Fruit fly (Drosophila melanogaster) whole organism, prepupa: ENCODE data around the gene raskol.

Source experiments
- Blimp-1 ChIP-seq: fragments of 200-800 bp; sonication (Bioruptor generic); optimal IDR thresholded peaks from 3 replicates; lab custom pipeline; 2017; ENCODE audit warnings: missing biosample characterization, missing genetic modification characterization, mild to moderate bottlenecking, moderate library complexity, missing genetic modification reagents
- CG10669 ChIP-seq: fragments of 200-800 bp; sonication (Bioruptor generic); optimal IDR thresholded peaks from 3 replicates; lab custom pipeline; 2018; ENCODE audit warnings: missing biosample characterization, mild to moderate bottlenecking, missing genetic modification characterization, moderate library complexity
- CG11294 ChIP-seq: fragments of 200-800 bp; sonication (Bioruptor generic); IDR thresholded peaks from 2 replicates; pipeline ENCODE4 v1.3.6; 2022; ENCODE audit warnings: missing biosample characterization, missing genetic modification characterization
- CG11762 ChIP-seq: fragments of 200-800 bp; sonication (Bioruptor generic); optimal IDR thresholded peaks from 3 replicates; lab custom pipeline; 2016; ENCODE audit warnings: missing biosample characterization, missing genetic modification characterization; ENCODE audit not compliant: insufficient read depth
- CG11902 ChIP-seq: fragments of 200-800 bp; sonication (Bioruptor generic); optimal IDR thresholded peaks from 3 replicates; lab custom pipeline; 2016; ENCODE audit warnings: missing biosample characterization, missing genetic modification characterization
- CG15336 ChIP-seq: fragments of 200-800 bp; sonication (Bioruptor generic); IDR thresholded peaks from 2 replicates; pipeline ENCODE4 v1.3.6; 2022; ENCODE audit warnings: missing biosample characterization, missing genetic modification characterization
- CG1621 ChIP-seq: fragments of 200-800 bp; sonication (Bioruptor generic); optimal IDR thresholded peaks from 3 replicates; lab custom pipeline; 2018; ENCODE audit warnings: missing biosample characterization, mild to moderate bottlenecking, missing genetic modification characterization
- CG16779 ChIP-seq: fragments of 200-800 bp; sonication (Bioruptor generic); optimal IDR thresholded peaks from 3 replicates; lab custom pipeline; 2017; ENCODE audit warnings: missing biosample characterization, mild to moderate bottlenecking, missing genetic modification characterization
- CG31627 ChIP-seq: fragments of 200-800 bp; sonication (Bioruptor generic); optimal IDR thresholded peaks from 3 replicates; lab custom pipeline; 2016; ENCODE audit warnings: missing biosample characterization, missing genetic modification characterization
- CG32006 ChIP-seq: fragments of 200-800 bp; sonication (Bioruptor generic); optimal IDR thresholded peaks from 3 replicates; lab custom pipeline; 2017; ENCODE audit warnings: missing biosample characterization, mild to moderate bottlenecking, missing genetic modification characterization
- CG34406 ChIP-seq: fragments of 200-800 bp; sonication (Bioruptor generic); optimal IDR thresholded peaks from 3 replicates; lab custom pipeline; 2016; ENCODE audit warnings: missing biosample characterization, missing genetic modification characterization
- CG3919 ChIP-seq: fragments of 200-800 bp; sonication (Bioruptor generic); optimal IDR thresholded peaks from 3 replicates; lab custom pipeline; 2016; ENCODE audit warnings: missing biosample characterization, missing genetic modification characterization
- CG6163 ChIP-seq: fragments of 200-800 bp; sonication (Bioruptor generic); IDR thresholded peaks from 3 replicates; pipeline ENCODE4 v1.3.6; 2022; ENCODE audit warnings: missing biosample characterization, missing genetic modification characterization
- CG6276 ChIP-seq: fragments of 200-800 bp; sonication (Bioruptor generic); optimal IDR thresholded peaks from 2 replicates; lab custom pipeline; 2017; ENCODE audit warnings: missing biosample characterization, mild to moderate bottlenecking, missing genetic modification characterization
- CG6808 ChIP-seq: fragments of 200-800 bp; sonication (Bioruptor generic); optimal IDR thresholded peaks from 3 replicates; lab custom pipeline; 2017; ENCODE audit warnings: missing biosample characterization, missing genetic modification characterization, mild to moderate bottlenecking, moderate library complexity, missing genetic modification reagents
- CG8119 ChIP-seq: fragments of 200-800 bp; sonication (Bioruptor generic); IDR thresholded peaks from 3 replicates; pipeline ENCODE4 v1.3.6; 2022; ENCODE audit warnings: missing biosample characterization, missing genetic modification characterization
- CG8319 ChIP-seq: fragments of 200-800 bp; sonication (Bioruptor generic); optimal IDR thresholded peaks from 3 replicates; lab custom pipeline; 2016; ENCODE audit warnings: missing biosample characterization, missing genetic modification characterization
- CG8632 ChIP-seq: fragments of 200-800 bp; sonication (Bioruptor generic); optimal IDR thresholded peaks from 3 replicates; lab custom pipeline; 2016; ENCODE audit warnings: missing biosample characterization, missing genetic modification characterization
- CG9139 ChIP-seq: fragments of 200-800 bp; sonication (Bioruptor generic); optimal IDR thresholded peaks from 3 replicates; lab custom pipeline; 2017; ENCODE audit warnings: missing biosample characterization, mild to moderate bottlenecking, missing genetic modification characterization
- Eip75B ChIP-seq: fragments of 200-800 bp; sonication (Bioruptor generic); optimal IDR thresholded peaks from 3 replicates; lab custom pipeline; 2016; ENCODE audit warnings: missing biosample characterization, missing genetic modification characterization
- Eip78C ChIP-seq: fragments of 200-800 bp; sonication (Bioruptor generic); peaks from one replicate; lab custom pipeline; 2016; ENCODE audit warnings: missing biosample characterization, missing genetic modification characterization
- Eip93F ChIP-seq: fragments of 200-800 bp; sonication (Bioruptor generic); optimal IDR thresholded peaks from 2 replicates; lab custom pipeline; 2016; ENCODE audit warnings: missing biosample characterization, mild to moderate bottlenecking, missing genetic modification characterization
- Ets21C ChIP-seq: fragments of 200-800 bp; sonication (Bioruptor generic); optimal IDR thresholded peaks from 3 replicates; lab custom pipeline; 2016; ENCODE audit warnings: missing biosample characterization, missing genetic modification characterization
- Ets96B ChIP-seq: fragments of 200-800 bp; optimal IDR thresholded peaks from 2 replicates; lab custom pipeline; 2019; ENCODE audit warnings: missing biosample characterization, mild to moderate bottlenecking, missing genetic modification characterization, moderate library complexity
- Hr38 ChIP-seq: sonication (Bioruptor generic); optimal IDR thresholded peaks from 2 replicates; lab custom pipeline; 2016; ENCODE audit warnings: missing biosample characterization, missing genetic modification characterization
- Hr39 ChIP-seq: fragments of 200-800 bp; sonication (Bioruptor generic); optimal IDR thresholded peaks from 2 replicates; lab custom pipeline; 2016; ENCODE audit warnings: missing biosample characterization, missing genetic modification characterization
- Hr4 ChIP-seq: fragments of 200-800 bp; sonication (Bioruptor generic); optimal IDR thresholded peaks from 3 replicates; lab custom pipeline; 2016; ENCODE audit warnings: missing biosample characterization, missing genetic modification characterization
- Lpt ChIP-seq: fragments of 200-800 bp; sonication (Bioruptor generic); optimal IDR thresholded peaks from 3 replicates; lab custom pipeline; 2016; ENCODE audit warnings: missing biosample characterization, missing genetic modification characterization
- OdsH ChIP-seq: fragments of 200-800 bp; sonication (Bioruptor generic); optimal IDR thresholded peaks from 3 replicates; lab custom pipeline; 2016; ENCODE audit warnings: missing biosample characterization, missing genetic modification characterization
- Smox ChIP-seq: fragments of 200-800 bp; sonication (Bioruptor generic); optimal IDR thresholded peaks from 3 replicates; lab custom pipeline; 2016; ENCODE audit warnings: missing biosample characterization, missing genetic modification characterization
- Sox102F ChIP-seq: fragments of 200-800 bp; sonication (Bioruptor generic); optimal IDR thresholded peaks from 2 replicates; lab custom pipeline; 2016; ENCODE audit warnings: missing biosample characterization, mild to moderate bottlenecking, missing genetic modification characterization
- Sox14 ChIP-seq: fragments of 200-800 bp; sonication (Bioruptor generic); optimal IDR thresholded peaks from 3 replicates; lab custom pipeline; 2016; ENCODE audit warnings: missing biosample characterization, missing genetic modification characterization
- achi ChIP-seq: fragments of 200-800 bp; sonication (Bioruptor generic); optimal IDR thresholded peaks from 3 replicates; lab custom pipeline; 2016; ENCODE audit warnings: missing biosample characterization, missing genetic modification characterization
- acj6 ChIP-seq: fragments of 200-800 bp; sonication (Bioruptor generic); optimal IDR thresholded peaks from 3 replicates; lab custom pipeline; 2016; ENCODE audit warnings: missing biosample characterization, missing genetic modification characterization
- eg ChIP-seq: fragments of 200-800 bp; sonication (Bioruptor generic); IDR thresholded peaks from 3 replicates; pipeline ENCODE4 v1.3.6; 2022; ENCODE audit warnings: missing biosample characterization, missing genetic modification characterization
- fd59A ChIP-seq: fragments of 200-800 bp; sonication (Bioruptor generic); optimal IDR thresholded peaks from 2 replicates; lab custom pipeline; 2017; ENCODE audit warnings: missing biosample characterization, mild to moderate bottlenecking, missing genetic modification characterization, missing genetic modification reagents
- fd85E ChIP-seq: fragments of 200-800 bp; sonication (Bioruptor generic); optimal IDR thresholded peaks from 3 replicates; lab custom pipeline; 2016; ENCODE audit warnings: missing biosample characterization, missing genetic modification characterization
- fkh ChIP-seq: fragments of 200-800 bp; sonication (Bioruptor generic); optimal IDR thresholded peaks from 3 replicates; lab custom pipeline; 2017; ENCODE audit warnings: missing biosample characterization, mild to moderate bottlenecking, missing genetic modification characterization, moderate library complexity
- pdm3 ChIP-seq: fragments of 200-800 bp; sonication (Bioruptor generic); optimal IDR thresholded peaks from 3 replicates; lab custom pipeline; 2016; ENCODE audit warnings: missing biosample characterization, missing genetic modification characterization
- salr ChIP-seq, 2 experiments: fragments of 200-800 bp; sonication (Bioruptor generic); optimal IDR thresholded peaks; 3 replicates each; lab custom pipeline; 2016 to 2018; ENCODE audit warnings: missing biosample characterization in 2 of 2, missing genetic modification characterization in 2 of 2, mild to moderate bottlenecking in 1 of 2
- spab ChIP-seq: fragments of 200-800 bp; sonication (Bioruptor generic); optimal IDR thresholded peaks from 2 replicates; lab custom pipeline; 2017; ENCODE audit warnings: missing biosample characterization, mild to moderate bottlenecking, missing genetic modification characterization, missing genetic modification reagents
- svp ChIP-seq: fragments of 200-800 bp; sonication (Bioruptor generic); peaks from one replicate; lab custom pipeline; 2016; ENCODE audit warnings: missing biosample characterization, missing genetic modification characterization
- topi ChIP-seq: fragments of 200-800 bp; sonication (Bioruptor generic); optimal IDR thresholded peaks from 3 replicates; lab custom pipeline; 2016; ENCODE audit warnings: missing biosample characterization, missing genetic modification characterization
- vri ChIP-seq: fragments of 200-800 bp; sonication (Bioruptor generic); optimal IDR thresholded peaks from 3 replicates; lab custom pipeline; 2016; ENCODE audit warnings: missing biosample characterization, mild to moderate bottlenecking, missing genetic modification characterization

The raskol gene

DNA sequence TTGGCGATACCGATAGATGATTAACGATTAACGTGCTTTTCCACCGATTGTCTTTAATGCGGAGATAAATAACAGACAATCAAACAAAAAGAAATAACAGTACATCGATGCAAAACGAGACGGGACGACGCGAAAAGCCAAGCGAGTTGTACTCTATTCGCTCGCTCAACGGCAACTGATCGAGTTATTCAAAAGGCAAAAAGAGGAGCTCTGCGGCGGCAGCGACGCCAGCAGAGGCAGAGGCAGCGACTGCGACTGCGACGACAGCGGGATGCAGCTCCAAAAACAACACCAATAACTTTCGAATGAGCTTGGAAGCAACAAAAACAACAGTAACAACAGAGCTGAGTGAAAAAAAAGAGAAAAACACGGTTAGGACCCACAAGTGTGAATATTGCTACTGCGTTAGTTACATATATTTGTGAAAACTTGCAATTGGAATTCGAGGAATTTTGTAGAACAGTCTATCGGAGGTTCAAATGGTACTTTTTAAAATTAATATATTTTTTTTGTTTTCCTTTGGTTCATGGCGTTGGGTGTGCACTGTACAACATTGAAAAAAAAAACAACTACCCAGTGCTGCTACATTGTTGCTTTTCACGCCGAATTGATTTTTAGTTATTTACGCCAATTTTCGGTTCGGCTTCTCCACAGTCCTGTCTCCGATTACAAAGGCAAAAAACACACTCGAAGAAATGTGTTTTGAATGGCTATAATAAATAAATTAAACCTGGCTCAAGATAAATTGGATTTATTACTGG lies 27.0 kb upstream of the raskol start (continued):
- peak; percentile 92 for TF ChIP-seq Eip93F
- peak; percentile 94 for TF ChIP-seq CG6808 (GFP tag; lab: Kevin White, UChicago)
- TF ChIP-seq CG31627 (GFP tag; lab: Kevin White, UChicago) = peak; percentile 91
- TF ChIP-seq fd59A (GFP tag; lab: Kevin White, UChicago) = peak; percentile 84
- TF ChIP-seq CG11762 (GFP tag; lab: Kevin White, UChicago) = peak; percentile 91
- peak; percentile 93 for TF ChIP-seq Hr4 (GFP tag; lab: Kevin White, UChicago)
- TF ChIP-seq CG32006 = peak; percentile 95
- peak; percentile 80 to 91 for TF ChIP-seq salr (GFP tag; optimal IDR thresholded peaks at IDR 0.05; lab: Kevin White, UChicago)
- no peak for TF ChIP-seq Hr38 (GFP tag; lab: Kevin White, UChicago)

DNA sequence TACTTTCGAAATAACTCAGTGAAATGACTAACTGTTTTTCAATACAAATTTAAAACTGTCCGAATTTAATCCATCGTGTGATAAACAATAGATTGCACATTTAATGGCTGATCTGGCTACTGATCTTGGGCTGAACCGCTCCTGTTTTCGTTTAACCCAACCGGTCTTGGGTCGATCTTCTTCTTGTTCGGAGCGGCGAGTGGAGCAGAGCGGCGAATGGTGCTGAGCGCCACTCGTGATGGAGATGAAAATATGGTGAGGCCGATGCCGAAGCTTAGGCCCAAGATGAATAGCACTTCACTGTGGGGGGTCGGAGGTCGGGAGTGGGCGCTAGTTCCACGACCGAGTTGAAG lies 26.5 kb upstream of the raskol start:
- TF ChIP-seq topi (GFP tag; lab: Kevin White, UChicago) (no peak), Smox (GFP tag; lab: Kevin White, UChicago) (no peak), Hr39 (no peak), CG16779 (no peak), CG6163 (GFP tag; lab: Robert Waterston, UW) (no peak), OdsH (GFP tag; lab: Kevin White, UChicago) (no peak), CG8632 (GFP tag; lab: Kevin White, UChicago) (no peak), CG15336 (GFP tag; lab: Robert Waterston, UW) (no peak), Ets21C (GFP tag; lab: Kevin White, UChicago) (no peak), CG11902 (GFP tag; lab: Kevin White, UChicago) (no peak), achi (no peak), CG1621 (tag; lab: Kevin White, UChicago) (no peak), CG31627 (GFP tag; lab: Kevin White, UChicago) (no peak), CG10669 (GFP tag; lab: Kevin White, UChicago) (no peak), Eip78C (no peak), Lpt (GFP tag; lab: Kevin White, UChicago) (no peak), Eip75B (no peak), pdm3 (no peak), Ets96B (tag; lab: Kevin White, UChicago) (no peak)

DNA sequence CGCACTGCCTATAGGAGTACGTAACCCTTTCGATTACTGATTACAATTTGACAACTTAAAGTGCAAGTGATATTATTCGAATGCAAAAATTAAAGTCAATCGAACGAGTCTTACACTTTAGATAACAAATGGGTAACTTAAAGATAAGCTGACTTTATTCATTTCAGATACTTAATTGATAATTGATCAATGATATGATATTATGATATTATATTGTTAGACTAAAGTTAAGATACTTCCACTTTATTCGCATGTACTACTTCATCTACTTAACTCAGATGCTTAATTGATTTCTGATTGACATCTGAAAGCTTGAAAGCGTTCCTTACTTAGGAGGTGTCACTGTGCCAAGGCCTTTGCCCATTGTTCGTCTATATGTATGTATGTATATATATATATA lies 23.8 kb upstream of the raskol start:
- no peak for TF ChIP-seq CG34406
- peak; percentile 66 for TF ChIP-seq CG6276
- TF ChIP-seq CG15336 (GFP tag; lab: Robert Waterston, UW) = 0 out of 2 replicates have a peak, but pooled peaks have one; percentile 17
- TF ChIP-seq fkh (GFP tag; lab: Kevin White, UChicago) = no peak
- TF ChIP-seq CG10669 (GFP tag; lab: Kevin White, UChicago) = peak; percentile 41
- no peak for TF ChIP-seq Smox (GFP tag; lab: Kevin White, UChicago)
- TF ChIP-seq CG3919 (GFP tag; lab: Kevin White, UChicago) = peak; percentile 37
- TF ChIP-seq CG31627 (GFP tag; lab: Kevin White, UChicago) = no peak
- no peak for TF ChIP-seq Hr39
- TF ChIP-seq eg (GFP tag; lab: Robert Waterston, UW) = 0 out of 3 replicates have a peak, but pooled peaks have one; percentile 33
- TF ChIP-seq CG9139 = no peak
- TF ChIP-seq Sox102F (GFP tag; lab: Kevin White, UChicago) = no peak
- no peak for TF ChIP-seq vri (GFP tag; lab: Kevin White, UChicago)
- peak; percentile 2 for TF ChIP-seq pdm3
- no peak for TF ChIP-seq CG1621 (tag; lab: Kevin White, UChicago)
- peak; percentile 52 for TF ChIP-seq CG6808 (GFP tag; lab: Kevin White, UChicago)
- no peak for TF ChIP-seq Sox14
- no peak for TF ChIP-seq fd85E
- TF ChIP-seq Eip93F = no peak
- peak; percentile 21 for TF ChIP-seq spab (GFP tag; lab: Kevin White, UChicago)
- peak; percentile 48; the same call in 2 of the 3 replicates for TF ChIP-seq CG8119 (GFP tag; lab: Robert Waterston, UW)
- TF ChIP-seq Lpt (GFP tag; lab: Kevin White, UChicago) = no peak
- TF ChIP-seq svp (GFP tag; lab: Kevin White, UChicago) = peak; percentile 55
- TF ChIP-seq salr (GFP tag; optimal IDR thresholded peaks at IDR 0.05; lab: Kevin White, UChicago) = peak in 1 of 2 experiments; percentile 16
- peak; percentile 60 for TF ChIP-seq CG32006
- no peak for TF ChIP-seq CG6163 (GFP tag; lab: Robert Waterston, UW)
- TF ChIP-seq CG11294 = no peak
- TF ChIP-seq Eip75B = no peak
- TF ChIP-seq Ets96B (tag; lab: Kevin White, UChicago) = peak; percentile 26
- TF ChIP-seq acj6 (GFP tag; lab: Kevin White, UChicago) = peak; percentile 53
- TF ChIP-seq topi (GFP tag; lab: Kevin White, UChicago) = no peak
- no peak for TF ChIP-seq CG11762 (GFP tag; lab: Kevin White, UChicago)
- no peak for TF ChIP-seq CG11902 (GFP tag; lab: Kevin White, UChicago)
- no peak for TF ChIP-seq Blimp-1 (GFP tag; lab: Kevin White, UChicago)
- no peak for TF ChIP-seq CG8319 (GFP tag; lab: Kevin White, UChicago)
